Worm (Caenorhabditis elegans) whole organism, young adult: ENCODE results near the gene C27D9.1.

ENCODE experiments used
- F55B11.4 ChIP-seq: sonication (generic microtip); optimal IDR thresholded peaks from 2 replicates; lab custom pipeline; 2016; ENCODE audit warnings: missing compliant biosample characterization, missing genetic modification characterization, borderline replicate concordance; ENCODE audit not compliant: insufficient read depth
- F57A8.1 ChIP-seq: fragments of 200-800 bp; sonication (Bioruptor generic); optimal IDR thresholded peaks from 2 replicates; lab custom pipeline; 2018; ENCODE audit warnings: mild to moderate bottlenecking, missing genetic modification characterization, moderate library complexity, missing compliant biosample characterization
- Y56A3A.18 ChIP-seq: fragments of 200-800 bp; sonication (Bioruptor generic); IDR thresholded peaks from 2 replicates; pipeline ENCODE4 v1.3.6; 2022; ENCODE audit warnings: missing genetic modification reagents, missing genetic modification characterization, missing compliant biosample characterization
- Y67H2A.10 ChIP-seq: fragments of 200-800 bp; sonication (Bioruptor generic); conservative IDR thresholded peaks from 2 replicates; pipeline ENCODE4 v1.3.6; 2022; ENCODE audit warnings: missing genetic modification reagents, missing genetic modification characterization, missing compliant biosample characterization
- aptf-2 ChIP-seq: fragments of 200-800 bp; sonication (Bioruptor generic); conservative IDR thresholded peaks from 2 replicates; pipeline ENCODE4 v1.3.6; 2022; ENCODE audit warnings: missing genetic modification reagents, missing genetic modification characterization, missing compliant biosample characterization
- ceh-79 ChIP-seq: sonication (generic microtip); optimal IDR thresholded peaks from 2 replicates; lab custom pipeline; 2017; ENCODE audit warnings: mild to moderate bottlenecking, missing genetic modification characterization, missing compliant biosample characterization
- die-1 ChIP-seq: sonication (generic microtip); optimal IDR thresholded peaks from 2 replicates; lab custom pipeline; 2016; ENCODE audit warnings: missing genotype, mild to moderate bottlenecking, missing genetic modification characterization, missing compliant biosample characterization
- fkh-3 ChIP-seq: sonication (generic microtip); optimal IDR thresholded peaks from 2 replicates; lab custom pipeline; 2016; ENCODE audit warnings: mild to moderate bottlenecking, missing genetic modification characterization, missing compliant biosample characterization
- lin-35 ChIP-seq, 3 experiments: fragments of 150-350 bp in 2 of 3; sonication (generic microtip) in 1 of 3; optimal IDR thresholded peaks; 2 replicates each; lab custom pipeline; 2014 to 2018; ENCODE audit warnings: missing biosample characterization in 3 of 3, missing genetic modification characterization in 3 of 3, missing genetic modification reagents in 3 of 3
- madf-6 ChIP-seq: fragments of 200-800 bp; sonication (Bioruptor generic); IDR thresholded peaks from 2 replicates; pipeline ENCODE4 v1.3.6; 2022; ENCODE audit warnings: missing genetic modification reagents, missing genetic modification characterization, missing compliant biosample characterization
- mel-28 ChIP-seq: sonication (generic microtip); optimal IDR thresholded peaks from 2 replicates; lab custom pipeline; 2016; ENCODE audit warnings: borderline replicate concordance, mild to moderate bottlenecking, missing genetic modification characterization, missing compliant biosample characterization
- ztf-6 ChIP-seq: fragments of 200-800 bp; sonication (Bioruptor generic); IDR thresholded peaks from 2 replicates; pipeline ENCODE4 v1.3.6; 2022; ENCODE audit warnings: missing genetic modification reagents, missing genetic modification characterization, missing compliant biosample characterization

DNA sequence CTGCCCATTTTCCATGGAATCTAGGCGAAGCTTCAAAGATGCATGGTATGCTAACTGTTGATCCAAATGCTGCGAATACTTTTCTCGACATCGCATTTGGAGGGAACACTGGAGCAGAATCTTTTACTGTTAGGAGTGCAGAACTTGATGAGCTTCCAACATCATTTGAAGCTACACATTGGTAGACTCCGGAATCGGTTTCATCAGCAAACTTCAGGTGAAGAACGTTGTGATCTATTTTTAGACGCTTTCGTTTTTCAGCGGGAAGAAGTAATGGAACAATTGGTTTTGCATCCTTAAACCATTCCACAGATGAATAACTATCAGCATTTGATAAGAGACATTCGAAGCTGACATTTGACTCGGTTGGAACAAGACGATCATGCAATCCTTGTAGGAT, 47.3 kb downstream of the C27D9.1 start:
- no peak for TF ChIP-seq ceh-79 (tag; lab: Kevin White, UChicago)
- TF ChIP-seq Y56A3A.18 (GFP tag; lab: Robert Waterston, UW): no peak
- TF ChIP-seq F57A8.1 (GFP tag; lab: Kevin White, UChicago): no peak
- TF ChIP-seq F55B11.4 (tag; lab: Kevin White, UChicago): no peak
- TF ChIP-seq lin-35 (GFP tag; optimal IDR thresholded peaks at IDR 0.05; lab: Kevin White, UChicago): no peak
- TF ChIP-seq ztf-6: no peak
- no peak for TF ChIP-seq Y67H2A.10
- no peak for TF ChIP-seq fkh-3 (tag; lab: Kevin White, UChicago)
- no peak for TF ChIP-seq madf-6 (GFP tag; lab: Robert Waterston, UW)
- TF ChIP-seq aptf-2 (GFP tag; lab: Robert Waterston, UW): no peak
- TF ChIP-seq die-1 (tag; lab: Kevin White, UChicago): no peak
- no peak for TF ChIP-seq mel-28 (tag; lab: Kevin White, UChicago)
